Worm (Caenorhabditis elegans): Measurements from ENCODE around the gene odr-1.

odr-1 gene

ce11 chrX:13561954-13562353 lies 11.2 kb upstream of the odr-1 start:
- TF ChIP-seq nhr-25 (tag; optimal IDR thresholded peaks at IDR 0.05) (no peak), nhr-129 (tag; optimal IDR thresholded peaks at IDR 0.05) (no peak), mab-5 (tag; optimal IDR thresholded peaks at IDR 0.05) (peak; percentile 28), elt-1 (tag; optimal IDR thresholded peaks at IDR 0.05) (no peak), F13H6.1 (tag; optimal IDR thresholded peaks at IDR 0.05) (peak; percentile 65), lsy-2 (tag; optimal IDR thresholded peaks at IDR 0.05) (peak in 1 of 2 experiments; percentile 15), sma-9 (GFP tag; optimal IDR thresholded peaks at IDR 0.05) (peak; percentile 72), sma-9 (tag; optimal IDR thresholded peaks at IDR 0.05) (no peak), C34F6.9 (tag; optimal IDR thresholded peaks at IDR 0.05) (peak; percentile 18)

- no peak for TF ChIP-seq peb-1 (tag; optimal IDR thresholded peaks at IDR 0.05)
- TF ChIP-seq R02D3.7 (tag; optimal IDR thresholded peaks at IDR 0.05), result no peak
- no peak for TF ChIP-seq lin-39 (tag; optimal IDR thresholded peaks at IDR 0.05)
- TF ChIP-seq lin-11 (tag; optimal IDR thresholded peaks at IDR 0.05), result no peak
- no peak for TF ChIP-seq dmd-4 (tag; optimal IDR thresholded peaks at IDR 0.05)
- no peak for TF ChIP-seq alr-1 (tag; optimal IDR thresholded peaks at IDR 0.05)
- TF ChIP-seq unc-62 (GFP tag; optimal IDR thresholded peaks at IDR 0.05), result no peak
- peak; percentile 77 for TF ChIP-seq F13H6.1 (tag; optimal IDR thresholded peaks at IDR 0.05)
- no peak for TF ChIP-seq nhr-25 (tag; optimal IDR thresholded peaks at IDR 0.05)
- TF ChIP-seq nhr-12 (tag; optimal IDR thresholded peaks at IDR 0.05), result no peak
- TF ChIP-seq nhr-237 (tag; optimal IDR thresholded peaks at IDR 0.05), result no peak
- TF ChIP-seq sma-3 (GFP tag; optimal IDR thresholded peaks at IDR 0.05), result no peak
- peak; percentile 39 for TF ChIP-seq sma-9 (GFP tag; optimal IDR thresholded peaks at IDR 0.05)
- TF ChIP-seq sma-9 (tag; optimal IDR thresholded peaks at IDR 0.05), result no peak
- TF ChIP-seq nhr-129 (tag; optimal IDR thresholded peaks at IDR 0.05), result no peak
These were observed 7.9 kb upstream of the odr-1 start for ce11 chrX:13558667-13559066.

DNA sequence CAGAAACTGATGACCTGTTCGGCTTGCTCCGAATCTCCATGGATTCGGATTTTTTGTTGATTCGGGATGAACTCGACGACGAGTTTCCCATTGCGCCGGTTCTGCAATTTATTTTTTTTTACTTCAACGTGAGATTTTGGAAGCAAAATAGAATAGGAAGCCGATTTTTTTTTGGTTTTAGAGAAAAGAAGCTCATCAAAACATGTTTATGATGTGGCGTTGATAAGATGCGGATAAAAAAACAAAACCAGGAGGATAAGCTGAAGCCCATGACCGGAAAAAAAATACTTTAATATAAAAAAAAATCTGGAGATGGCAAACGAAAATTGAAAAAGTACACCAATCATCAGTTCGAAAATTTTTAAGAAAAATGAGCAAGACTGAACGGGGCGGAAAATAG lies 5.3 kb upstream of the odr-1 start, which contains the start of gene glb-20:
glb-20 (minus strand) TSS at position 101 of the 400 bp plus-strand sequence.
- TF ChIP-seq zag-1 (tag; optimal IDR thresholded peaks at IDR 0.05) (no peak), lsy-2 (tag; optimal IDR thresholded peaks at IDR 0.05) (no peak), ceh-82 (tag; optimal IDR thresholded peaks at IDR 0.05) (no peak), nhr-129 (tag; optimal IDR thresholded peaks at IDR 0.05) (no peak), sma-9 (GFP tag; optimal IDR thresholded peaks at IDR 0.05) (no peak), sma-9 (tag; optimal IDR thresholded peaks at IDR 0.05) (no peak), nhr-237 (tag; optimal IDR thresholded peaks at IDR 0.05) (no peak), crh-2 (tag; optimal IDR thresholded peaks at IDR 0.05) (no peak), nhr-6 (tag; optimal IDR thresholded peaks at IDR 0.05) (no peak)

- TF ChIP-seq nhr-12 (tag; optimal IDR thresholded peaks at IDR 0.05), result no peak
- TF ChIP-seq R02D3.7 (tag; optimal IDR thresholded peaks at IDR 0.05), result no peak
- no peak for TF ChIP-seq dmd-4 (tag; optimal IDR thresholded peaks at IDR 0.05)
- no peak for TF ChIP-seq snpc-4 (tag; optimal IDR thresholded peaks at IDR 0.05)
- peak; percentile 68 for TF ChIP-seq F13H6.1 (tag; optimal IDR thresholded peaks at IDR 0.05)
- peak; percentile 61 for TF ChIP-seq nhr-129 (tag; optimal IDR thresholded peaks at IDR 0.05)
- TF ChIP-seq sma-9 (GFP tag; optimal IDR thresholded peaks at IDR 0.05), result peak; percentile 64
- TF ChIP-seq sma-9 (tag; optimal IDR thresholded peaks at IDR 0.05), result no peak
- no peak for TF ChIP-seq nhr-23 (tag; optimal IDR thresholded peaks at IDR 0.05)
These were observed 4.3 kb upstream of the odr-1 start for ce11 chrX:13555098-13555497.

ce11 chrX:13544544-13545021 lies 6.2 kb downstream of the odr-1 start:
- no peak for TF ChIP-seq unc-39 (tag; optimal IDR thresholded peaks at IDR 0.05)
- peak; percentile 2 for TF ChIP-seq nhr-25 (tag; optimal IDR thresholded peaks at IDR 0.05)
- TF ChIP-seq gmeb-1 (tag; optimal IDR thresholded peaks at IDR 0.05), result no peak
- no peak for TF ChIP-seq lin-11 (tag; optimal IDR thresholded peaks at IDR 0.05)
- TF ChIP-seq ztf-11 (tag; optimal IDR thresholded peaks at IDR 0.05), result no peak
- peak; percentile 3 for TF ChIP-seq crh-2 (tag; optimal IDR thresholded peaks at IDR 0.05)
- peak; percentile 78 for TF ChIP-seq ama-1 (optimal IDR thresholded peaks at IDR 0.05)
- TF ChIP-seq ceh-16 (tag; optimal IDR thresholded peaks at IDR 0.05), result no peak
- TF ChIP-seq aly-2 (tag; optimal IDR thresholded peaks at IDR 0.05), result no peak
- no peak for TF ChIP-seq mdl-1 (tag; optimal IDR thresholded peaks at IDR 0.05)
- TF ChIP-seq nhr-237 (tag; optimal IDR thresholded peaks at IDR 0.05), result no peak
- TF ChIP-seq snpc-4 (tag; optimal IDR thresholded peaks at IDR 0.05), result no peak
- TF ChIP-seq dmd-4 (tag; optimal IDR thresholded peaks at IDR 0.05), result no peak
- no peak for TF ChIP-seq C34F6.9 (tag; optimal IDR thresholded peaks at IDR 0.05)
- TF ChIP-seq nhr-10 (tag; optimal IDR thresholded peaks at IDR 0.05), result no peak
- TF ChIP-seq egl-27 (tag; optimal IDR thresholded peaks at IDR 0.05), result no peak
- no peak for TF ChIP-seq nhr-77 (tag; optimal IDR thresholded peaks at IDR 0.05)
- no peak for TF ChIP-seq fos-1 (tag; optimal IDR thresholded peaks at IDR 0.05)
- TF ChIP-seq nhr-6 (tag; optimal IDR thresholded peaks at IDR 0.05), result no peak
- TF ChIP-seq nhr-23 (tag; optimal IDR thresholded peaks at IDR 0.05), result no peak
- TF ChIP-seq sem-4 (tag; optimal IDR thresholded peaks at IDR 0.05), result no peak
- no peak for TF ChIP-seq sma-3 (GFP tag; optimal IDR thresholded peaks at IDR 0.05)
- no peak for TF ChIP-seq zag-1 (tag; optimal IDR thresholded peaks at IDR 0.05)
- no peak for TF ChIP-seq nhr-129 (tag; optimal IDR thresholded peaks at IDR 0.05)
- no peak for TF ChIP-seq mbf-1 (tag; optimal IDR thresholded peaks at IDR 0.05)
- no peak for TF ChIP-seq nhr-11 (tag; optimal IDR thresholded peaks at IDR 0.05)
- TF ChIP-seq lin-13 (GFP tag; optimal IDR thresholded peaks at IDR 0.05), result no peak
- no peak for TF ChIP-seq alr-1 (tag; optimal IDR thresholded peaks at IDR 0.05)
- TF ChIP-seq skn-1 (tag; optimal IDR thresholded peaks at IDR 0.05), result no peak
- peak; percentile 60 for TF ChIP-seq nhr-21 (tag; optimal IDR thresholded peaks at IDR 0.05)
- TF ChIP-seq peb-1 (tag; optimal IDR thresholded peaks at IDR 0.05), result no peak
- TF ChIP-seq elt-1 (tag; optimal IDR thresholded peaks at IDR 0.05), result no peak
- no peak for TF ChIP-seq lin-39 (tag; optimal IDR thresholded peaks at IDR 0.05)
- TF ChIP-seq unc-55 (GFP tag; optimal IDR thresholded peaks at IDR 0.05), result peak; percentile 81
